Worm (Caenorhabditis elegans): ENCODE results near the gene irld-51.

Gene irld-51

DNA sequence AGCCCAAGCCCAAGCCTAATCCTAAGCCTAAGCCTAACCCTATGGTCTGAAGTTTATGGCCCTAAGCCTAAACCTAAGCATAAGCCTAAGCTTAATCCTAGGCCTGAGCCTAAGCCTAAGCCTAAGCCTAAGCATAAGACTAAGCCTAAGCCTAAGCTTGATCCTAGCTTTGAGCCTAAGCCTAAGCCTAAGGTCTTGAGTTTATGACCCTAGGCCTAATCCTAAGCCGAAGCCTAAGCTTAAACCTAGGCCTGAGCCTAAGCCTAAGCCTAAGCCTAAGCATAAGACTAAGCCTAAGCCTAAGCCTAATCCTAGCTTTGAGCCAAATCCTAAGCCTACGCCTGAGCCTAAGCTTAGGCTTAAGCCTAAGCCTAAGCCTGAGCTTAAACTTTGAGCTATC is 26.5 kb upstream of the irld-51 start:
- TF ChIP-seq lin-13 (GFP tag; optimal IDR thresholded peaks at IDR 0.05) (no peak), elt-1 (tag; optimal IDR thresholded peaks at IDR 0.05) (no peak), peb-1 (tag; optimal IDR thresholded peaks at IDR 0.05) (no peak), zag-1 (tag; optimal IDR thresholded peaks at IDR 0.05) (no peak), aly-2 (tag; optimal IDR thresholded peaks at IDR 0.05) (no peak), nhr-77 (tag; optimal IDR thresholded peaks at IDR 0.05) (no peak), gmeb-1 (tag; optimal IDR thresholded peaks at IDR 0.05) (no peak), egl-27 (tag; optimal IDR thresholded peaks at IDR 0.05) (no peak), sem-4 (tag; optimal IDR thresholded peaks at IDR 0.05) (no peak), skn-1 (tag; optimal IDR thresholded peaks at IDR 0.05) (no peak), nhr-6 (tag; optimal IDR thresholded peaks at IDR 0.05) (no peak), unc-39 (tag; optimal IDR thresholded peaks at IDR 0.05) (no peak), mdl-1 (tag; optimal IDR thresholded peaks at IDR 0.05) (no peak)

DNA sequence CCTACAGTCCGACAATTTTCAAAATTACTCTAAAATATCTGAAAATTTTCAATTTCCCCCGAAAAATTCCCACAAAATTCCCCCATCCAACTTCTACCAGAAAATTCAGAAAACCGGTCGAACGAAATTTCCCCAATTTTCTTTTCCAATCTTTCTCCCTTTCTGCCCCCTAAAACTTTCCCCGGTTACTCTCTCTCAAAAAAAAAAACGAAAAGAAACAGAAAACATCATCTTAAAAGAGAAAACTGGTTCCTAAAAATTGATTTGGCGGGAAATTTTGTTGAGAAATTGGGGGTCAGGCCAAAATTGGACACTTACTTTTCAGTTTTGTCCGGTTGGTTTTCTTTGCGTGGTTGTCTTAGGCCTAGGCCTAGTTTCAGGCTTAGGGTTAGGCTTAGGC is 25.1 kb upstream of the irld-51 start:
- TF ChIP-seq skn-1 (tag; optimal IDR thresholded peaks at IDR 0.05) (no peak), blmp-1 (tag; optimal IDR thresholded peaks at IDR 0.05; ENCODE audit: insufficient read depth) (peak; percentile 75)

ce11 chrII:2976597-2976996 is 24.1 kb upstream of the irld-51 start, which contains the start of gene nhr-88:
Gene nhr-88, plus strand, starts transcription at chrII:2976639.
- peak; percentile 27 for TF ChIP-seq crh-2 (tag; optimal IDR thresholded peaks at IDR 0.05)
- no peak for TF ChIP-seq ceh-82 (tag; optimal IDR thresholded peaks at IDR 0.05)
- TF ChIP-seq snpc-4 (tag; optimal IDR thresholded peaks at IDR 0.05) = no peak
- TF ChIP-seq nhr-25 (tag; optimal IDR thresholded peaks at IDR 0.05) = no peak
- no peak for TF ChIP-seq nhr-6 (tag; optimal IDR thresholded peaks at IDR 0.05)
- TF ChIP-seq lsy-2 (tag; optimal IDR thresholded peaks at IDR 0.05) = peak in 1 of 2 experiments; percentile 37
- no peak for TF ChIP-seq ztf-11 (tag; optimal IDR thresholded peaks at IDR 0.05)
- no peak for TF ChIP-seq nhr-21 (tag; optimal IDR thresholded peaks at IDR 0.05)
- peak; percentile 31 for TF ChIP-seq sma-9 (GFP tag; optimal IDR thresholded peaks at IDR 0.05)
- no peak for TF ChIP-seq sma-9 (tag; optimal IDR thresholded peaks at IDR 0.05)
- peak in 1 of 2 experiments; percentile 35 for TF ChIP-seq mdl-1 (tag; optimal IDR thresholded peaks at IDR 0.05)
- no peak for TF ChIP-seq lin-13 (GFP tag; optimal IDR thresholded peaks at IDR 0.05)
- TF ChIP-seq ama-1 (optimal IDR thresholded peaks at IDR 0.05) = peak; percentile 72
- no peak for TF ChIP-seq aly-2 (tag; optimal IDR thresholded peaks at IDR 0.05)
- TF ChIP-seq C34F6.9 (tag; optimal IDR thresholded peaks at IDR 0.05) = peak; percentile 4
- no peak for TF ChIP-seq gmeb-1 (tag; optimal IDR thresholded peaks at IDR 0.05)
- TF ChIP-seq mab-5 (tag; optimal IDR thresholded peaks at IDR 0.05) = no peak
- TF ChIP-seq Y55F3AM.14 (GFP tag; optimal IDR thresholded peaks at IDR 0.05) = peak; percentile 13
- TF ChIP-seq mbf-1 (tag; optimal IDR thresholded peaks at IDR 0.05) = no peak
- TF ChIP-seq F13H6.1 (tag; optimal IDR thresholded peaks at IDR 0.05) = peak; percentile 11
- no peak for TF ChIP-seq ztf-1 (GFP tag; conservative IDR thresholded peaks at IDR 0.05)
- no peak for TF ChIP-seq elt-3 (tag; optimal IDR thresholded peaks at IDR 0.05)
- peak; percentile 53 for TF ChIP-seq lin-11 (tag; optimal IDR thresholded peaks at IDR 0.05)
- no peak for TF ChIP-seq nhr-10 (tag; optimal IDR thresholded peaks at IDR 0.05)
- TF ChIP-seq unc-55 (GFP tag; optimal IDR thresholded peaks at IDR 0.05) = peak; percentile 36
- peak; percentile 19 for TF ChIP-seq nhr-129 (tag; optimal IDR thresholded peaks at IDR 0.05)
- TF ChIP-seq nhr-11 (tag; optimal IDR thresholded peaks at IDR 0.05) = no peak
- TF ChIP-seq egl-27 (tag; optimal IDR thresholded peaks at IDR 0.05) = peak; percentile 11
- TF ChIP-seq zag-1 (tag; optimal IDR thresholded peaks at IDR 0.05) = peak; percentile 56
- no peak for TF ChIP-seq peb-1 (tag; optimal IDR thresholded peaks at IDR 0.05)

DNA sequence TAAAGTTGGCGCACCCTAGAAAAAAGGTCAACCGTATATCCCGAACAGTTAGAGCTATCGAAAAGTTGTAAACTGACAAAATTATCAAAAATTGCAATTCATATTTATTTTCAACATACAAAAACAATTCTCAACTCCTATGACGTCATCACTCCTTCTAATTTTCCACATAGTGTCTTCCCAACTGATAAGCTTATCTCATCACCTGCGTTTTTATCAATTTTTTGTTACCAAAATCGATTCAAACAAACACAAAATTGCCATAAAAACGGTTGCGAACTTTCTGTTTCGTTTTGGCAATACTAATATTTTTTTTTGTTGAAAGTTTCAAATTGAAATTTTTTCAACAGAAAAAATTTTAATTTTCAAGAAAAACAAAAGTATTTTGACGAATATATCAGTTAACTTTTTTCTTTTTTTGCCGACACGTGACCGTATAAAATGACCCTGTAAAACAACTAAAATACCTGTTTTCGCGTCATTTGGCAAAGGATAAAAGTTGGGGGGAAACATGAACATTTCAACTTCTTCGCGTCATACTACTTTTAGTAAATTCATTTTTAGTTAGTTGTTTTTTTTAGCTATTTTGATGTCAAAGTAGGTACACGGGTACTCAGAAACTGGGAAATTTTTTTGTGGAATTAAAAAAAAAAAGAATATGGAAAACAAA is 23.2 kb upstream of the irld-51 start:
- TF ChIP-seq sma-9 (GFP tag; optimal IDR thresholded peaks at IDR 0.05) = peak; percentile 44
- no peak for TF ChIP-seq sma-9 (tag; optimal IDR thresholded peaks at IDR 0.05)
- TF ChIP-seq crh-2 (tag; optimal IDR thresholded peaks at IDR 0.05) = peak; percentile 68
- TF ChIP-seq nhr-23 (tag; optimal IDR thresholded peaks at IDR 0.05) = no peak
- TF ChIP-seq nhr-77 (tag; optimal IDR thresholded peaks at IDR 0.05) = no peak
- no peak for TF ChIP-seq blmp-1 (tag; optimal IDR thresholded peaks at IDR 0.05; ENCODE audit: insufficient read depth)
- TF ChIP-seq fos-1 (tag; optimal IDR thresholded peaks at IDR 0.05) = peak; percentile 69
- TF ChIP-seq mdl-1 (tag; optimal IDR thresholded peaks at IDR 0.05) = peak in 1 of 2 experiments; percentile 3
- no peak for TF ChIP-seq aly-2 (tag; optimal IDR thresholded peaks at IDR 0.05)
- peak in 1 of 2 experiments; percentile 24 for TF ChIP-seq lsy-2 (tag; optimal IDR thresholded peaks at IDR 0.05)
- peak; percentile 66 for TF ChIP-seq nhr-25 (tag; optimal IDR thresholded peaks at IDR 0.05)
- peak; percentile 35 for TF ChIP-seq gmeb-1 (tag; optimal IDR thresholded peaks at IDR 0.05)
- TF ChIP-seq ztf-1 (GFP tag; conservative IDR thresholded peaks at IDR 0.05) = no peak
- TF ChIP-seq unc-62 (GFP tag; optimal IDR thresholded peaks at IDR 0.05) = no peak

Data from whole organism, L2 larva.